Fruit fly (Drosophila melanogaster): ENCODE measurements around the gene CG46460.
A peak's percentile ranks its signal among the peaks of the same experiment; 100 is the strongest.

DNA sequence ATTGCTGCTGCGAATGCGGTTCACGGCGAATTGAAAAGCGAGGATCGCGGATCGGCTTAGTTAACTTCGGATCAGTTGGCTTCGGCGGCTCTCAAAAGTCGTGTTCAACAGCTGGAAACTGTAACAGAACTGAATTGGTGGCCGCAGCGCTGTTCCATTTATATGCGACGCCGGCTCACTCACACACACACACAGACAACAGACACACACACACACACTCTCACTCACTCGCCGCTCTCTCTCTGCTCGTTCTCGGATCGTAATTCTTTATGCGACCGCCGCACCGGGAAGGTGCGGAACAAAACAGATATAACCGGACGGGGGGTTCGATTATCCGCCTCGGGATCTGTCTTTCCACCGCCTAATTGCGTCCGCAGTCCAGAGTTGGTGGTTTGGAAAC is at the start of gene CG46460:
- TF ChIP-seq Clk (GFP tag; optimal IDR thresholded peaks at IDR 0.05) (peak; percentile 15), kay (GFP tag; ENCODE audit: borderline replicate concordance) (no peak), Hr96 (GFP tag; optimal IDR thresholded peaks at IDR 0.05) (peak; percentile 48), toe (GFP tag; optimal IDR thresholded peaks at IDR 0.05) (no peak)
